Worm (Caenorhabditis elegans) whole organism, L4 larva: ENCODE data around the gene C01G12.7.

ENCODE experiments used
- F49E8.2 ChIP-seq: sonication (generic microtip); optimal IDR thresholded peaks from 2 replicates; lab custom pipeline; 2016; ENCODE audit warnings: missing compliant biosample characterization, mild to moderate bottlenecking, missing genetic modification characterization, borderline replicate concordance
- T26A8.4 ChIP-seq: fragments of 200-800 bp; sonication (Bioruptor generic); IDR thresholded peaks from 2 replicates; pipeline ENCODE4 v1.3.6; 2022; ENCODE audit warnings: missing genetic modification characterization, missing compliant biosample characterization
- ZK337.2 ChIP-seq: fragments of 200-800 bp; sonication (Bioruptor generic); IDR thresholded peaks from 2 replicates; pipeline ENCODE4 v1.3.6; 2022; ENCODE audit warnings: missing genetic modification reagents, missing genetic modification characterization, missing compliant biosample characterization
- aha-1 ChIP-seq: fragments of 150-350 bp; peaks from one replicate; lab custom pipeline; 2014; ENCODE audit warnings: missing biosample characterization, missing genetic modification characterization
- ctbp-1 ChIP-seq: fragments of 200-800 bp; sonication (Bioruptor generic); IDR thresholded peaks from 2 replicates; pipeline ENCODE4 v1.3.6; 2022; ENCODE audit warnings: missing genetic modification reagents, missing genetic modification characterization, missing compliant biosample characterization
- egl-43 ChIP-seq: fragments of 200-800 bp; sonication (Bioruptor generic); IDR thresholded peaks from 2 replicates; pipeline ENCODE4 v1.3.6; 2022; ENCODE audit warnings: missing genetic modification reagents, missing genetic modification characterization, missing compliant biosample characterization
- hif-1 ChIP-seq, 2 experiments: sonication (generic microtip); optimal IDR thresholded peaks; 2 replicates each; lab custom pipeline; 2016 to 2017; ENCODE audit warnings: missing compliant biosample characterization in 2 of 2, missing genetic modification characterization in 2 of 2, missing genetic modification reagents in 2 of 2, missing genotype in 2 of 2, mild to moderate bottlenecking in 1 of 2
- lin-15B ChIP-seq: fragments of 150-350 bp; sonication (generic microtip); optimal IDR thresholded peaks from 3 replicates; lab custom pipeline; 2014; ENCODE audit warnings: missing biosample characterization, missing genetic modification characterization
- madf-9 ChIP-seq: fragments of 200-800 bp; sonication (Bioruptor generic); conservative IDR thresholded peaks from 2 replicates; pipeline ENCODE4 v1.3.6; 2022; ENCODE audit warnings: missing genetic modification reagents, missing genetic modification characterization, missing compliant biosample characterization
- mxl-2 ChIP-seq: fragments of 200-800 bp; sonication (Bioruptor generic); conservative IDR thresholded peaks from 2 replicates; pipeline ENCODE4 v1.3.6; 2022; ENCODE audit warnings: missing genetic modification reagents, missing genetic modification characterization, missing compliant biosample characterization
- nhr-77 ChIP-seq: fragments of 150-350 bp; optimal IDR thresholded peaks from 2 replicates; lab custom pipeline; 2014; ENCODE audit warnings: missing biosample characterization, missing genetic modification characterization
- pqm-1 ChIP-seq: sonication (generic microtip); optimal IDR thresholded peaks from 2 replicates; lab custom pipeline; 2017; ENCODE audit warnings: missing biosample characterization, missing genetic modification characterization
- rbr-2 ChIP-seq: sonication (generic microtip); optimal IDR thresholded peaks from 2 replicates; lab custom pipeline; 2016; ENCODE audit warnings: missing genotype, missing genetic modification characterization, missing compliant biosample characterization
- sdz-12 ChIP-seq: fragments of 200-800 bp; sonication (Bioruptor generic); optimal IDR thresholded peaks from 2 replicates; lab custom pipeline; 2018; ENCODE audit warnings: mild to moderate bottlenecking, missing genetic modification characterization, missing compliant biosample characterization
- spr-1 ChIP-seq: sonication (generic microtip); optimal IDR thresholded peaks from 2 replicates; lab custom pipeline; 2016; ENCODE audit warnings: mild to moderate bottlenecking, missing genetic modification characterization, missing compliant biosample characterization
- zag-1 ChIP-seq: fragments of 150-350 bp; optimal IDR thresholded peaks from 2 replicates; lab custom pipeline; 2014; ENCODE audit warnings: missing biosample characterization, missing genetic modification characterization
- ztf-11 ChIP-seq: fragments of 150-350 bp; optimal IDR thresholded peaks from 2 replicates; lab custom pipeline; 2014; ENCODE audit warnings: missing biosample characterization, missing genetic modification characterization

C01G12.7 gene

DNA sequence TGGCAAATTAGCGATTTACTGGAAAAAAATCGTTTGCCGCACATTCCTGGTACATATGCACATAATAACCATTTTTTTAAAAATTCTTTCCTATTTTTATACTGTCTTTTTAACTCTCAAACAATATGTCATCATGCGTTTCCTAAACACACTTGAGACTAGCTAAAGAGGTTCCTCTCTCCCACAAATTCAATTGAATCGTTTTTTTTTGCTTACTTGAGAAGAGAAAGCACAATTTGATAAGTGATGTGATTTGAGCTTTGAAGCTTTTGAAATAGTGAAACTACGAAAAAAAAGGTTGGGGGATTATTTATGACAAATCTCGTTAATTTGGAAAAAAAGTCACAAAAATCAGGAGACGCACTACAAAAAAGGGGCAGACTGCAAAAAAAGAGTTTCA is 36.7 kb downstream of the C01G12.7 start:
- no peak for TF ChIP-seq mxl-2
- peak; percentile 30 for TF ChIP-seq aha-1 (tag; lab: Kevin White, UChicago)
- no peak for TF ChIP-seq ZK337.2 (GFP tag; lab: Robert Waterston, UW)
- TF ChIP-seq sdz-12, result no peak
- TF ChIP-seq ztf-11, result no peak
- 0 out of 2 replicates have a peak, but pooled peaks have one; percentile 18 for TF ChIP-seq ctbp-1 (GFP tag; lab: Robert Waterston, UW)

DNA sequence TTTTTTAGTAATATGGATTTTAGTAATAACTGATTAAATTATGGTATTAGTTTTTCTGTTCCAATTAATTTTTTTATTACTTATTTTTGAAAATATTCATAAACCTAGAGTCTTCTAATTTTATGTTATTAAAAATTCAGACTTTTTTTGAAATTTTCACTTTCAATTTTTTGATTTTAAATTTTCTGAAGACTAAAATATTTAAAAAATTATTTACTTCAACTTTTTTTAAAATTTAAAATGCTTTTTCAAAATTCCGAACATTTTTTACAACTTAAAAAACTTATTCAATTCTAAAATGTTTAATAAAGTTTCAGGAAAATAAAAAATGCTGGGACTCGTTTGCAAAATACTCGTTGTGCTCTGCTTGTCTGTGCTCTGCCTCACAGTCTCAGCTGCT is 41.1 kb downstream of the C01G12.7 start, which contains the start of gene nlp-41:
Gene nlp-41 (plus strand): TSS at position 301 of the 400 bp plus-strand sequence.
- TF ChIP-seq F49E8.2 (tag; lab: Kevin White, UChicago) (no peak), madf-9 (GFP tag; lab: Robert Waterston, UW) (no peak), hif-1 (tag; optimal IDR thresholded peaks at IDR 0.05; lab: Kevin White, UChicago) (no peak), rbr-2 (tag; lab: Kevin White, UChicago) (no peak)

DNA sequence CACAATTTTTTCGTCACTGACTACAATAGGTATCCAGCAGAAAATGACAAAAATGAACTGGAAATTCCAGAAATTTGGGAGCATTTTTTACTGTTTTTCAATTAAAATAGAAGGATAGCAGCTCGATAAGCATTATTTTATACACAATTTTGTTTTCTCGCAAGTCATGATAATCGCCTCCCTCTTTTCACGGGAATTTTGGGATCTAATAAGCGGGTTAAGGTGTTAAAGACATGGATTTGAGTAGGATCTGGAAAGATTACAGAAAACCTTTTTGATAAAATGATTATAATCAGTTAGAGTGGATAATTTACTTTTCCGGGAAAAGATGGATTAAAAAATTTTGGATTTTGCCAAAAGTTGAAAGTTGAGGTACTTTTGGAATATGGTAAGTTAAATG is 43.0 kb downstream of the C01G12.7 start, which contains the start of gene gcy-29:
Gene gcy-29 (minus strand): TSS at position 101 of the 400 bp plus-strand sequence.
- TF ChIP-seq spr-1 (tag; lab: Kevin White, UChicago) (no peak), egl-43 (GFP tag; lab: Robert Waterston, UW) (no peak), zag-1 (tag; lab: Kevin White, UChicago) (no peak), lin-15B (tag; lab: Kevin White, UChicago) (no peak), T26A8.4 (GFP tag; lab: Robert Waterston, UW) (no peak)

DNA sequence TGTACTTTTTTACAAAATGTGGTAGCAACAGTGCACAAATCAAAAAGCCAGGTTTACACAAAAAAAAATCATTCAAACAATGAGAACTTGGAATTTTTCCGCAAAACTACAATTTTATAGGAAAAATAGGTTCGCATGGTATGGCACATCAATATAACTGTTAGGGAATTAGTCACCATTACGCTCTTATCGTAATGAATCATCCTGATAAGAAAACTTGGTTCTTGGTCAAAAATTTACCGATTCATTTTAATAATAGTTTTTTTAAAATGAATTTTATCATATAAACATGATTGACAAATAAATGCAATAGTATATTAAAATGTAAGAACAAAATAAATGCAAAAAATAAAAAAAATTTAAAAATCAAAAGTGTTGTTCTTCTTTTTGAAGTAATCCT is 51.1 kb downstream of the C01G12.7 start:
- TF ChIP-seq nhr-77 (tag; lab: Kevin White, UChicago) (no peak), aha-1 (tag; lab: Kevin White, UChicago) (peak; percentile 88), pqm-1 (peak; percentile 38)
